Worm (Caenorhabditis elegans): ENCODE results near the gene rig-6.

DNA sequence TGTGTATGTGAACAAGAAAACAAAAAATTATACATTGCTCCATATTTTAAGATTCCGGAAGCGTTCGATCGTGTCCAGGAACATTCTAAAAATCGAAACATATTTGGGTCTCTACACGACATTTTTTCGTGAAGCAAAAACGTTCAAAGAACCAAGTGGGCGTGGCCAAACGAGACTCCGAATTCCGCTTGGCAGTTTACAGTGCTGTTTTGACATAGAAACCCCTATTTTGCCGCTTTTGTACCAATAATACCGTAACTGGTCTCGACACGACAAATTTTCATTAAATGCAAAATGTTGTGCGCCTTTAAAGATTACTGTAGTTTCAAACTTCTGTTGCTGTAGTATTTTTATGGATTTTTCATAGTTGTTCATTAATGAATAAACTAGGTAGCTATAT is 56.2 kb downstream of the rig-6 start:
- TF ChIP-seq sptf-1 (tag; optimal IDR thresholded peaks at IDR 0.05) (no peak), unc-39 (tag; optimal IDR thresholded peaks at IDR 0.05) (no peak), flh-1 (GFP tag; optimal IDR thresholded peaks at IDR 0.05) (no peak), lsy-2 (tag; optimal IDR thresholded peaks at IDR 0.05) (no peak), pha-4 (tag; optimal IDR thresholded peaks at IDR 0.05) (no peak), snpc-4 (tag; optimal IDR thresholded peaks at IDR 0.05) (no peak), blmp-1 (tag; optimal IDR thresholded peaks at IDR 0.05) (no peak), nhr-76 (tag; optimal IDR thresholded peaks at IDR 0.05) (no peak)
